Worm (Caenorhabditis elegans) whole organism, young adult: ENCODE measurements around the gene C31C9.9.

Experiments
- C06A6.2 ChIP-seq: fragments of 200-800 bp; sonication (Bioruptor generic); conservative IDR thresholded peaks from 2 replicates; pipeline ENCODE4 v1.3.6; 2022; ENCODE audit warnings: missing genetic modification characterization, missing compliant biosample characterization
- C17E4.6 ChIP-seq: fragments of 200-800 bp; sonication (Bioruptor generic); IDR thresholded peaks from 2 replicates; pipeline ENCODE4 v1.3.6; 2022; ENCODE audit warnings: missing genetic modification reagents, missing genetic modification characterization, missing compliant biosample characterization
- F57A8.1 ChIP-seq: fragments of 200-800 bp; sonication (Bioruptor generic); optimal IDR thresholded peaks from 2 replicates; lab custom pipeline; 2018; ENCODE audit warnings: mild to moderate bottlenecking, missing genetic modification characterization, moderate library complexity, missing compliant biosample characterization
- K11D2.4 ChIP-seq: fragments of 200-800 bp; sonication (Bioruptor generic); IDR thresholded peaks from 2 replicates; pipeline ENCODE4 v1.3.6; 2022; ENCODE audit warnings: missing genetic modification reagents, missing genetic modification characterization, missing compliant biosample characterization
- Y53G8AR.9 ChIP-seq: fragments of 200-800 bp; sonication (Bioruptor generic); conservative IDR thresholded peaks from 2 replicates; pipeline ENCODE4 v1.3.6; 2022; ENCODE audit warnings: missing genetic modification reagents, missing genetic modification characterization, missing compliant biosample characterization
- Y56A3A.18 ChIP-seq: fragments of 200-800 bp; sonication (Bioruptor generic); IDR thresholded peaks from 2 replicates; pipeline ENCODE4 v1.3.6; 2022; ENCODE audit warnings: missing genetic modification reagents, missing genetic modification characterization, missing compliant biosample characterization
- Y67H2A.10 ChIP-seq: fragments of 200-800 bp; sonication (Bioruptor generic); conservative IDR thresholded peaks from 2 replicates; pipeline ENCODE4 v1.3.6; 2022; ENCODE audit warnings: missing genetic modification reagents, missing genetic modification characterization, missing compliant biosample characterization
- Y79H2A.3 ChIP-seq: fragments of 200-800 bp; sonication (Bioruptor generic); conservative IDR thresholded peaks from 2 replicates; pipeline ENCODE4 v1.3.6; 2022; ENCODE audit warnings: missing genetic modification reagents, missing genetic modification characterization, missing compliant biosample characterization
- aptf-3 ChIP-seq: fragments of 200-800 bp; sonication (Bioruptor generic); IDR thresholded peaks from 2 replicates; pipeline ENCODE4 v1.3.6; 2022; ENCODE audit warnings: missing genetic modification characterization, missing compliant biosample characterization
- athp-1 ChIP-seq: sonication (generic microtip); optimal IDR thresholded peaks from 2 replicates; lab custom pipeline; 2017; ENCODE audit warnings: mild to moderate bottlenecking, missing genetic modification characterization, missing compliant biosample characterization
- attf-3 ChIP-seq: fragments of 200-800 bp; sonication (Bioruptor generic); conservative IDR thresholded peaks from 2 replicates; pipeline ENCODE4 v1.3.6; 2022; ENCODE audit warnings: missing genetic modification reagents, missing genetic modification characterization, missing compliant biosample characterization
- attf-6 ChIP-seq: fragments of 200-800 bp; sonication (Bioruptor generic); IDR thresholded peaks from 2 replicates; pipeline ENCODE4 v1.3.6; 2022; ENCODE audit warnings: missing genetic modification reagents, missing genetic modification characterization, missing compliant biosample characterization
- ccch-3 ChIP-seq: fragments of 200-800 bp; sonication (Bioruptor generic); optimal IDR thresholded peaks from 2 replicates; lab custom pipeline; 2018; ENCODE audit warnings: mild to moderate bottlenecking, missing genetic modification characterization, missing compliant biosample characterization
- cebp-2 ChIP-seq: fragments of 200-800 bp; sonication (Bioruptor generic); IDR thresholded peaks from 2 replicates; pipeline ENCODE4 v1.3.6; 2022; ENCODE audit warnings: missing genetic modification characterization, missing compliant biosample characterization
- ceh-40 ChIP-seq: fragments of 200-800 bp; sonication (Bioruptor generic); IDR thresholded peaks from 2 replicates; pipeline ENCODE4 v1.3.6; 2022; ENCODE audit warnings: missing genetic modification characterization, missing compliant biosample characterization
- egrh-3 ChIP-seq: fragments of 200-800 bp; sonication (Bioruptor generic); IDR thresholded peaks from 2 replicates; pipeline ENCODE4 v1.3.6; 2022; ENCODE audit warnings: missing genetic modification reagents, missing genetic modification characterization, missing compliant biosample characterization
- fkh-3 ChIP-seq: sonication (generic microtip); optimal IDR thresholded peaks from 2 replicates; lab custom pipeline; 2016; ENCODE audit warnings: mild to moderate bottlenecking, missing genetic modification characterization, missing compliant biosample characterization
- hrde-1 ChIP-seq: sonication (generic microtip); optimal IDR thresholded peaks from 2 replicates; lab custom pipeline; 2016; ENCODE audit warnings: missing genetic modification characterization, mild to moderate bottlenecking, missing compliant biosample characterization, moderate library complexity, missing genotype, missing genetic modification reagents, borderline replicate concordance
- let-526 ChIP-seq: fragments of 200-800 bp; sonication (Bioruptor generic); IDR thresholded peaks from 2 replicates; pipeline ENCODE4 v1.3.6; 2022; ENCODE audit warnings: missing genetic modification reagents, missing genetic modification characterization, missing compliant biosample characterization
- lin-26 ChIP-seq: fragments of 200-800 bp; sonication (Bioruptor generic); IDR thresholded peaks from 2 replicates; pipeline ENCODE4 v1.3.6; 2022; ENCODE audit warnings: missing genetic modification reagents, missing genetic modification characterization, missing compliant biosample characterization
- lir-1 ChIP-seq: fragments of 200-800 bp; sonication (Bioruptor generic); conservative IDR thresholded peaks from 2 replicates; pipeline ENCODE4 v1.3.6; 2022; ENCODE audit warnings: missing genetic modification reagents, missing genetic modification characterization, missing compliant biosample characterization
- madf-8 ChIP-seq: fragments of 200-800 bp; sonication (Bioruptor generic); conservative IDR thresholded peaks from 2 replicates; pipeline ENCODE4 v1.3.6; 2022; ENCODE audit warnings: missing genetic modification reagents, missing genetic modification characterization, missing compliant biosample characterization
- mcd-1 ChIP-seq: fragments of 200-800 bp; sonication (Bioruptor generic); IDR thresholded peaks from 2 replicates; pipeline ENCODE4 v1.3.6; 2022; ENCODE audit warnings: missing genetic modification reagents, missing genetic modification characterization, missing compliant biosample characterization
- nfya-2 ChIP-seq: fragments of 200-800 bp; sonication (Bioruptor generic); IDR thresholded peaks from 2 replicates; pipeline ENCODE4 v1.3.6; 2022; ENCODE audit warnings: missing genetic modification reagents, missing genetic modification characterization, missing compliant biosample characterization
- nhr-120 ChIP-seq: fragments of 200-800 bp; sonication (Bioruptor generic); IDR thresholded peaks from 2 replicates; pipeline ENCODE4 v1.3.6; 2022; ENCODE audit warnings: missing genetic modification characterization, missing compliant biosample characterization
- nhr-179 ChIP-seq: sonication (generic microtip); optimal IDR thresholded peaks from 2 replicates; lab custom pipeline; 2016; ENCODE audit warnings: mild to moderate bottlenecking, missing genetic modification characterization, missing compliant biosample characterization
- sea-2 ChIP-seq: fragments of 200-800 bp; sonication (Bioruptor generic); IDR thresholded peaks from 2 replicates; pipeline ENCODE4 v1.3.6; 2022; ENCODE audit warnings: missing genetic modification characterization, missing compliant biosample characterization
- snpc-1.1 ChIP-seq: sonication (generic microtip); optimal IDR thresholded peaks from 2 replicates; lab custom pipeline; 2017; ENCODE audit warnings: missing genetic modification characterization, mild to moderate bottlenecking, missing compliant biosample characterization, antibody characterized with exemption, moderate library complexity, missing genotype, missing genetic modification reagents; ENCODE audit not compliant: insufficient read depth
- unc-62 ChIP-seq: fragments of 150-350 bp; optimal IDR thresholded peaks from 2 replicates; lab custom pipeline; 2014; ENCODE audit warnings: missing biosample characterization, missing genetic modification reagents, missing genetic modification characterization
- xnd-1 ChIP-seq: sonication (generic microtip); optimal IDR thresholded peaks from 2 replicates; lab custom pipeline; 2016; ENCODE audit warnings: missing genotype, missing genetic modification reagents, missing genetic modification characterization, missing compliant biosample characterization
- zfh-2 ChIP-seq: fragments of 200-800 bp; sonication (Bioruptor generic); conservative IDR thresholded peaks from 2 replicates; pipeline ENCODE4 v1.3.6; 2022; ENCODE audit warnings: missing genetic modification reagents, missing genetic modification characterization, missing compliant biosample characterization
- zim-3 ChIP-seq: sonication (generic microtip); optimal IDR thresholded peaks from 2 replicates; lab custom pipeline; 2017; ENCODE audit warnings: mild to moderate bottlenecking, missing genetic modification characterization, moderate library complexity, missing compliant biosample characterization
- ztf-18 ChIP-seq: sonication (generic microtip); optimal IDR thresholded peaks from 2 replicates; lab custom pipeline; 2016; ENCODE audit warnings: missing genotype, mild to moderate bottlenecking, missing genetic modification characterization, missing compliant biosample characterization

Gene C31C9.9

ce11 chrII:13627001-13627400 lies 27.8 kb upstream of the C31C9.9 start, which contains the start of gene gst-19:
TSS of gene gst-19 (minus strand) at chrII:13627145.
- no peak for TF ChIP-seq nhr-120 (GFP tag; lab: Robert Waterston, UW)
- no peak for TF ChIP-seq hrde-1 (tag; lab: Kevin White, UChicago)
- TF ChIP-seq egrh-3 (GFP tag; lab: Robert Waterston, UW) = no peak
- no peak for TF ChIP-seq aptf-3 (GFP tag; lab: Robert Waterston, UW)
- TF ChIP-seq nfya-2 (GFP tag; lab: Robert Waterston, UW) = no peak
- TF ChIP-seq sea-2 = no peak
- no peak for TF ChIP-seq athp-1 (tag; lab: Kevin White, UChicago)
- no peak for TF ChIP-seq nhr-179 (tag; lab: Kevin White, UChicago)
- no peak for TF ChIP-seq attf-6 (GFP tag; lab: Robert Waterston, UW)
- TF ChIP-seq ceh-40 (GFP tag; lab: Robert Waterston, UW) = no peak
- no peak for TF ChIP-seq Y67H2A.10 (GFP tag; lab: Robert Waterston, UW)
- TF ChIP-seq ztf-18 (tag; lab: Kevin White, UChicago) = no peak
- TF ChIP-seq zim-3 (tag; lab: Kevin White, UChicago) = no peak
- TF ChIP-seq unc-62 (GFP tag; lab: Kevin White, UChicago) = no peak

- TF ChIP-seq nfya-2 (GFP tag; lab: Robert Waterston, UW) (no peak), madf-8 (GFP tag; lab: Robert Waterston, UW) (no peak), xnd-1 (tag; lab: Kevin White, UChicago) (no peak), C06A6.2 (no peak), fkh-3 (tag; lab: Kevin White, UChicago) (no peak)
Observed at ce11 chrII:13630690-13631089, 24.1 kb upstream of the C31C9.9 start, which contains the start of the genes gst-17 and gst-18. TSS of gene gst-17 (minus strand) at chrII:13630790. TSS of gene gst-18 (minus strand) at chrII:13630887.

- TF ChIP-seq ccch-3 (no peak), Y79H2A.3 (no peak), lir-1 (GFP tag; lab: Robert Waterston, UW) (no peak), zfh-2 (GFP tag; lab: Robert Waterston, UW) (no peak)
Observed at ce11 chrII:13632238-13632637, 22.6 kb upstream of the C31C9.9 start, which contains the start of gene tag-10. TSS of gene tag-10 (plus strand) at chrII:13632584.

- TF ChIP-seq K11D2.4 (GFP tag; lab: Robert Waterston, UW) (0 out of 2 replicates have a peak, but pooled peaks have one; percentile 11), Y53G8AR.9 (GFP tag; lab: Robert Waterston, UW) (peak; percentile 67), cebp-2 (GFP tag; lab: Robert Waterston, UW) (no peak), Y56A3A.18 (GFP tag; lab: Robert Waterston, UW) (0 out of 2 replicates have a peak, but pooled peaks have one; percentile 38)
- TF ChIP-seq, all 124 proteins: peak for 3
Observed at ce11 chrII:13636596-13636995, 18.2 kb upstream of the C31C9.9 start.

- TF ChIP-seq zfh-2 (GFP tag; lab: Robert Waterston, UW) (peak; percentile 50; the same call in 1 of the 2 replicates), let-526 (GFP tag; lab: Robert Waterston, UW) (no peak), egrh-3 (GFP tag; lab: Robert Waterston, UW) (peak; percentile 36; the same call in 1 of the 2 replicates)
Observed at ce11 chrII:13637464-13637863, 17.4 kb upstream of the C31C9.9 start.

ce11 chrII:13637941-13638489 lies 16.8 kb upstream of the C31C9.9 start, which contains the start of gene phdh-1:
TSS of gene phdh-1 (minus strand) at chrII:13638480.
- TF ChIP-seq zfh-2 (GFP tag; lab: Robert Waterston, UW) (peak; percentile 40; the same call in 1 of the 2 replicates), attf-3 (GFP tag; lab: Robert Waterston, UW) (no peak), F57A8.1 (GFP tag; lab: Kevin White, UChicago) (peak; percentile 23), snpc-1.1 (tag; lab: Kevin White, UChicago) (no peak), mcd-1 (0 out of 2 replicates have a peak, but pooled peaks have one; percentile 5), C17E4.6 (GFP tag; lab: Robert Waterston, UW) (no peak), lin-26 (GFP tag; lab: Robert Waterston, UW) (0 out of 2 replicates have a peak, but pooled peaks have one; percentile 15)
- TF ChIP-seq, all 124 proteins: peak for 4
